Worm (Caenorhabditis elegans) whole organism, L4 larva: ENCODE results near the gene efn-3.

Experiments
- Y48G9A.11 ChIP-seq: fragments of 200-800 bp; sonication (Bioruptor generic); IDR thresholded peaks from 2 replicates; pipeline ENCODE4 v1.3.6; 2022; ENCODE audit warnings: missing genetic modification reagents, missing genetic modification characterization, missing compliant biosample characterization
- Y5F2A.4 ChIP-seq: fragments of 200-800 bp; sonication (Bioruptor generic); optimal IDR thresholded peaks from 2 replicates; lab custom pipeline; 2018; ENCODE audit warnings: mild to moderate bottlenecking, missing genetic modification characterization, missing compliant biosample characterization
- ama-1 ChIP-seq: fragments of 150-350 bp; optimal IDR thresholded peaks from 2 replicates; lab custom pipeline; 2014; ENCODE audit warnings: inconsistent platforms, mixed read lengths
- ceh-44 ChIP-seq: fragments of 200-800 bp; sonication (Bioruptor generic); IDR thresholded peaks from 2 replicates; pipeline ENCODE4 v1.3.6; 2022; ENCODE audit warnings: missing genetic modification reagents, missing genetic modification characterization, missing compliant biosample characterization
- set-16 ChIP-seq: fragments of 200-800 bp; sonication (Bioruptor generic); IDR thresholded peaks from 2 replicates; pipeline ENCODE4 v1.3.6; 2022; ENCODE audit warnings: missing genetic modification reagents, missing genetic modification characterization, missing compliant biosample characterization

DNA sequence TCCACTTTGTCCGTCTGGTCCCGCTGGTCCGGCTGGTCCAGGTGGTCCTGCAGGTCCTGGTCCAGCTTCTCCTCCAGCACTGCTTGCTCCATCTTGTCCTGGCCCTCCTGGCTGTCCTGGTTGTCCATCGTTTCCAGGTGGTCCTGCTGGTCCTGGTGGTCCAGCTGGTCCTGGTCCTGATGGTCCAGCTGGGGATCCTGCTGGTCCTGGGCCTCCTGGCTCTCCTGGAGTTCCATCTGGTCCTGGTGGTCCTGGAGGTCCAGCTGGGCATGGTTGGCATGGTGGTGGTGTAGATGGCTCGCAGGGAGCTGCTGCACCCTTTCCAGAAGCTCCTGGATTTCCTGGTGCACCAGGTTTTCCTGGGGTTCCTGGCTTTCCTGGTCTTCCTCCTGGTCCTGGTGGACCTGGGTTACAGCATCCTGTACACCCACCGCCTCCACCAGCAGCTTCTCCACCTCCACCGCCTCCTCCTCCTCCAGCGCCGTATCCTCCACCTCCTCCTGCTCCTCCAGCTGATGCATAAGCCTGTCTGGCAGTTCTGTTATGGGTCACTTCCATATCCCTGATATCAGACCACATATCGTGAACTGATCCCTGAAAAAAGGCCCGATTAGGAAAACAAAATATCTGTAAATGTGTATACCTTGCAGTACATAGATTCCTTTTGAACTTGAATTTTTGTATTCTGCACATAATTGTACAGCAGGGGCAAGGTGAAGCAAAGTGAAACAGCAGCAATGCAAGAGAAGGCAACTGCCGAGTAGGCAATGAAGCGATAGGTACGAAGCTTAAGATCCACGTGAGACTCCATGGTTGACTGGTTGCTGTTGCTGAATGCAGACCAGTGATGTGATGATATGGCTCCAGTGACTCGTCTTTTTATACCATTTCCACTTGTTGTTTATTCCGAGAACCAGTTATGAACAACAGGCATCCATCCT is 10.1 kb downstream of the efn-3 start, which contains the start of gene col-183:
- TF ChIP-seq ama-1 (lab: Kevin White, UChicago) (no peak), Y48G9A.11 (no peak), ceh-44 (GFP tag; lab: Robert Waterston, UW) (no peak), set-16 (GFP tag; lab: Robert Waterston, UW) (peak; percentile 96), Y5F2A.4 (GFP tag; lab: Kevin White, UChicago) (no peak)
